Fruit fly (Drosophila melanogaster) whole organism, prepupa: Measurements from ENCODE around the gene EMC10.

Source experiments
- CG10631 ChIP-seq: fragments of 200-800 bp; sonication (Bioruptor generic); optimal IDR thresholded peaks from 2 replicates; lab custom pipeline; 2016; ENCODE audit warnings: missing biosample characterization, missing genetic modification characterization
- CG10669 ChIP-seq: fragments of 200-800 bp; sonication (Bioruptor generic); optimal IDR thresholded peaks from 3 replicates; lab custom pipeline; 2018; ENCODE audit warnings: missing biosample characterization, mild to moderate bottlenecking, missing genetic modification characterization, moderate library complexity
- CG11294 ChIP-seq: fragments of 200-800 bp; sonication (Bioruptor generic); IDR thresholded peaks from 2 replicates; pipeline ENCODE4 v1.3.6; 2022; ENCODE audit warnings: missing biosample characterization, missing genetic modification characterization
- CG11762 ChIP-seq: fragments of 200-800 bp; sonication (Bioruptor generic); optimal IDR thresholded peaks from 3 replicates; lab custom pipeline; 2016; ENCODE audit warnings: missing biosample characterization, missing genetic modification characterization; ENCODE audit not compliant: insufficient read depth
- CG11902 ChIP-seq: fragments of 200-800 bp; sonication (Bioruptor generic); optimal IDR thresholded peaks from 3 replicates; lab custom pipeline; 2016; ENCODE audit warnings: missing biosample characterization, missing genetic modification characterization
- CG15336 ChIP-seq: fragments of 200-800 bp; sonication (Bioruptor generic); IDR thresholded peaks from 2 replicates; pipeline ENCODE4 v1.3.6; 2022; ENCODE audit warnings: missing biosample characterization, missing genetic modification characterization
- CG16779 ChIP-seq: fragments of 200-800 bp; sonication (Bioruptor generic); optimal IDR thresholded peaks from 3 replicates; lab custom pipeline; 2017; ENCODE audit warnings: missing biosample characterization, mild to moderate bottlenecking, missing genetic modification characterization
- CG3032 ChIP-seq: fragments of 200-800 bp; optimal IDR thresholded peaks from 2 replicates; lab custom pipeline; 2019; ENCODE audit warnings: missing biosample characterization, mild to moderate bottlenecking, missing genetic modification characterization, moderate library complexity
- CG31627 ChIP-seq: fragments of 200-800 bp; sonication (Bioruptor generic); optimal IDR thresholded peaks from 3 replicates; lab custom pipeline; 2016; ENCODE audit warnings: missing biosample characterization, missing genetic modification characterization
- CG32006 ChIP-seq: fragments of 200-800 bp; sonication (Bioruptor generic); optimal IDR thresholded peaks from 3 replicates; lab custom pipeline; 2017; ENCODE audit warnings: missing biosample characterization, mild to moderate bottlenecking, missing genetic modification characterization
- CG6854 ChIP-seq: fragments of 200-800 bp; sonication (Bioruptor generic); optimal IDR thresholded peaks from 2 replicates; lab custom pipeline; 2017; ENCODE audit warnings: missing biosample characterization, mild to moderate bottlenecking, missing genetic modification characterization
- CG8119 ChIP-seq: fragments of 200-800 bp; sonication (Bioruptor generic); IDR thresholded peaks from 3 replicates; pipeline ENCODE4 v1.3.6; 2022; ENCODE audit warnings: missing biosample characterization, missing genetic modification characterization
- CG8319 ChIP-seq: fragments of 200-800 bp; sonication (Bioruptor generic); optimal IDR thresholded peaks from 3 replicates; lab custom pipeline; 2016; ENCODE audit warnings: missing biosample characterization, missing genetic modification characterization
- CG8632 ChIP-seq: fragments of 200-800 bp; sonication (Bioruptor generic); optimal IDR thresholded peaks from 3 replicates; lab custom pipeline; 2016; ENCODE audit warnings: missing biosample characterization, missing genetic modification characterization
- CG9139 ChIP-seq: fragments of 200-800 bp; sonication (Bioruptor generic); optimal IDR thresholded peaks from 3 replicates; lab custom pipeline; 2017; ENCODE audit warnings: missing biosample characterization, mild to moderate bottlenecking, missing genetic modification characterization
- Eip75B ChIP-seq: fragments of 200-800 bp; sonication (Bioruptor generic); optimal IDR thresholded peaks from 3 replicates; lab custom pipeline; 2016; ENCODE audit warnings: missing biosample characterization, missing genetic modification characterization
- Eip93F ChIP-seq: fragments of 200-800 bp; sonication (Bioruptor generic); optimal IDR thresholded peaks from 2 replicates; lab custom pipeline; 2016; ENCODE audit warnings: missing biosample characterization, mild to moderate bottlenecking, missing genetic modification characterization
- Ets21C ChIP-seq: fragments of 200-800 bp; sonication (Bioruptor generic); optimal IDR thresholded peaks from 3 replicates; lab custom pipeline; 2016; ENCODE audit warnings: missing biosample characterization, missing genetic modification characterization
- Ets96B ChIP-seq: fragments of 200-800 bp; optimal IDR thresholded peaks from 2 replicates; lab custom pipeline; 2019; ENCODE audit warnings: missing biosample characterization, mild to moderate bottlenecking, missing genetic modification characterization, moderate library complexity
- Gug ChIP-seq: fragments of 200-800 bp; sonication (Bioruptor generic); IDR thresholded peaks from 2 replicates; pipeline ENCODE4 v1.3.6; 2022; ENCODE audit warnings: missing biosample characterization, missing genetic modification characterization
- Hr39 ChIP-seq: fragments of 200-800 bp; sonication (Bioruptor generic); optimal IDR thresholded peaks from 2 replicates; lab custom pipeline; 2016; ENCODE audit warnings: missing biosample characterization, missing genetic modification characterization
- Hr4 ChIP-seq: fragments of 200-800 bp; sonication (Bioruptor generic); optimal IDR thresholded peaks from 3 replicates; lab custom pipeline; 2016; ENCODE audit warnings: missing biosample characterization, missing genetic modification characterization
- Lpt ChIP-seq: fragments of 200-800 bp; sonication (Bioruptor generic); optimal IDR thresholded peaks from 3 replicates; lab custom pipeline; 2016; ENCODE audit warnings: missing biosample characterization, missing genetic modification characterization
- Smox ChIP-seq: fragments of 200-800 bp; sonication (Bioruptor generic); optimal IDR thresholded peaks from 3 replicates; lab custom pipeline; 2016; ENCODE audit warnings: missing biosample characterization, missing genetic modification characterization
- Sox102F ChIP-seq: fragments of 200-800 bp; sonication (Bioruptor generic); optimal IDR thresholded peaks from 2 replicates; lab custom pipeline; 2016; ENCODE audit warnings: missing biosample characterization, mild to moderate bottlenecking, missing genetic modification characterization
- Sox14 ChIP-seq: fragments of 200-800 bp; sonication (Bioruptor generic); optimal IDR thresholded peaks from 3 replicates; lab custom pipeline; 2016; ENCODE audit warnings: missing biosample characterization, missing genetic modification characterization
- Sox15 ChIP-seq: fragments of 200-800 bp; sonication (Bioruptor generic); optimal IDR thresholded peaks from 3 replicates; lab custom pipeline; 2016; ENCODE audit warnings: missing biosample characterization, missing genetic modification characterization
- achi ChIP-seq: fragments of 200-800 bp; sonication (Bioruptor generic); optimal IDR thresholded peaks from 3 replicates; lab custom pipeline; 2016; ENCODE audit warnings: missing biosample characterization, missing genetic modification characterization
- acj6 ChIP-seq: fragments of 200-800 bp; sonication (Bioruptor generic); optimal IDR thresholded peaks from 3 replicates; lab custom pipeline; 2016; ENCODE audit warnings: missing biosample characterization, missing genetic modification characterization
- cyc ChIP-seq: fragments of 200-800 bp; sonication (Bioruptor generic); optimal IDR thresholded peaks from 3 replicates; lab custom pipeline; 2016; ENCODE audit warnings: missing biosample characterization, missing genetic modification characterization
- dsx ChIP-seq: fragments of 200-800 bp; optimal IDR thresholded peaks from 3 replicates; lab custom pipeline; 2019; ENCODE audit warnings: missing biosample characterization, mild to moderate bottlenecking, missing genetic modification characterization, moderate library complexity; ENCODE audit not compliant: poor library complexity, severe bottlenecking
- esn ChIP-seq: fragments of 200-800 bp; sonication (Bioruptor generic); optimal IDR thresholded peaks from 2 replicates; lab custom pipeline; 2016; ENCODE audit warnings: missing biosample characterization, mild to moderate bottlenecking, missing genetic modification characterization, moderate library complexity
- fkh ChIP-seq: fragments of 200-800 bp; sonication (Bioruptor generic); optimal IDR thresholded peaks from 3 replicates; lab custom pipeline; 2017; ENCODE audit warnings: missing biosample characterization, mild to moderate bottlenecking, missing genetic modification characterization, moderate library complexity
- lz ChIP-seq: fragments of 200-800 bp; sonication (Bioruptor generic); optimal IDR thresholded peaks from 3 replicates; lab custom pipeline; 2016; ENCODE audit warnings: missing biosample characterization, missing genetic modification characterization
- salr ChIP-seq, 2 experiments: fragments of 200-800 bp; sonication (Bioruptor generic); optimal IDR thresholded peaks; 3 replicates each; lab custom pipeline; 2016 to 2018; ENCODE audit warnings: missing biosample characterization in 2 of 2, missing genetic modification characterization in 2 of 2, mild to moderate bottlenecking in 1 of 2
- spab ChIP-seq: fragments of 200-800 bp; sonication (Bioruptor generic); optimal IDR thresholded peaks from 2 replicates; lab custom pipeline; 2017; ENCODE audit warnings: missing biosample characterization, mild to moderate bottlenecking, missing genetic modification characterization, missing genetic modification reagents
- ss ChIP-seq, 2 experiments: fragments of 200-800 bp; sonication (Bioruptor generic); optimal IDR thresholded peaks; 2 replicates in 1 of 2; 3 replicates in 1 of 2; lab custom pipeline; 2017 to 2018; ENCODE audit warnings: mild to moderate bottlenecking in 2 of 2, missing biosample characterization in 2 of 2, missing genetic modification characterization in 2 of 2, moderate library complexity in 1 of 2
- topi ChIP-seq: fragments of 200-800 bp; sonication (Bioruptor generic); optimal IDR thresholded peaks from 3 replicates; lab custom pipeline; 2016; ENCODE audit warnings: missing biosample characterization, missing genetic modification characterization
- vri ChIP-seq: fragments of 200-800 bp; sonication (Bioruptor generic); optimal IDR thresholded peaks from 3 replicates; lab custom pipeline; 2016; ENCODE audit warnings: missing biosample characterization, mild to moderate bottlenecking, missing genetic modification characterization

Gene EMC10

dm6 chr3L:21565126-21565525, 8.8 kb upstream of the EMC10 start, which contains the start of gene CG7634:
Gene CG7634 (plus strand): TSS chr3L:21565426.
- TF ChIP-seq Hr39 (GFP tag; lab: Kevin White, UChicago) (no peak), Hr4 (GFP tag; lab: Kevin White, UChicago) (no peak), CG11762 (GFP tag; lab: Kevin White, UChicago) (no peak), spab (GFP tag; lab: Kevin White, UChicago) (no peak), vri (GFP tag; lab: Kevin White, UChicago) (no peak), CG8632 (GFP tag; lab: Kevin White, UChicago) (no peak), CG10631 (no peak), Smox (GFP tag; lab: Kevin White, UChicago) (no peak), CG16779 (tag; lab: Kevin White, UChicago) (no peak), Lpt (GFP tag; lab: Kevin White, UChicago) (no peak), CG9139 (no peak), Sox14 (GFP tag; lab: Kevin White, UChicago) (no peak), fkh (GFP tag; lab: Kevin White, UChicago) (no peak), Gug (GFP tag; lab: Robert Waterston, UW) (no peak), Eip75B (GFP tag; lab: Kevin White, UChicago) (no peak)
- TF ChIP-seq, all 60 proteins: peak for 0

- TF ChIP-seq ss (GFP tag; optimal IDR thresholded peaks at IDR 0.05; lab: Kevin White, UChicago) (no peak), dsx (GFP tag; lab: Kevin White, UChicago) (no peak), CG10631 (no peak), CG15336 (GFP tag; lab: Robert Waterston, UW) (no peak), CG11294 (GFP tag; lab: Robert Waterston, UW) (no peak; the same call in 1 of the 2 replicates), Smox (GFP tag; lab: Kevin White, UChicago) (no peak), esn (GFP tag; lab: Kevin White, UChicago) (no peak), acj6 (GFP tag; lab: Kevin White, UChicago) (no peak), CG8119 (GFP tag; lab: Robert Waterston, UW) (no peak), Hr39 (GFP tag; lab: Kevin White, UChicago) (no peak), achi (GFP tag; lab: Kevin White, UChicago) (no peak), CG32006 (GFP tag; lab: Kevin White, UChicago) (no peak), lz (GFP tag; lab: Kevin White, UChicago) (no peak)
Measured at dm6 chr3L:21568254-21568653, 5.7 kb upstream of the EMC10 start.

- TF ChIP-seq Smox (GFP tag; lab: Kevin White, UChicago) (no peak), Hr4 (GFP tag; lab: Kevin White, UChicago) (peak; percentile 75), CG31627 (GFP tag; lab: Kevin White, UChicago) (peak; percentile 71), CG10631 (peak; percentile 60), Ets96B (tag; lab: Kevin White, UChicago) (no peak), CG3032 (peak; percentile 60), cyc (GFP tag; lab: Kevin White, UChicago) (peak; percentile 53), CG11902 (GFP tag; lab: Kevin White, UChicago) (peak; percentile 18), Sox15 (GFP tag; lab: Kevin White, UChicago) (peak; percentile 48), esn (GFP tag; lab: Kevin White, UChicago) (peak; percentile 71), CG8119 (GFP tag; lab: Robert Waterston, UW) (0 out of 3 replicates have a peak, but pooled peaks have one; percentile 47), lz (GFP tag; lab: Kevin White, UChicago) (peak; percentile 69), topi (GFP tag; lab: Kevin White, UChicago) (peak; percentile 62), Eip93F (GFP tag; lab: Kevin White, UChicago) (peak; percentile 51), Sox102F (GFP tag; lab: Kevin White, UChicago) (no peak), CG15336 (GFP tag; lab: Robert Waterston, UW) (0 out of 2 replicates have a peak, but pooled peaks have one; percentile 16), Ets21C (GFP tag; lab: Kevin White, UChicago) (peak; percentile 52), CG6854 (GFP tag; lab: Kevin White, UChicago) (no peak), CG11762 (GFP tag; lab: Kevin White, UChicago) (peak; percentile 0), CG8319 (GFP tag; lab: Kevin White, UChicago) (peak; percentile 5), CG10669 (no peak), acj6 (GFP tag; lab: Kevin White, UChicago) (peak; percentile 63), salr (GFP tag; optimal IDR thresholded peaks at IDR 0.05; lab: Kevin White, UChicago) (peak in 1 of 2 experiments; percentile 37), Lpt (GFP tag; lab: Kevin White, UChicago) (no peak)
Measured at dm6 chr3L:21568848-21569372, 5.0 kb upstream of the EMC10 start, which contains the start of the genes CRIF and SMC5. Gene CRIF (minus strand): TSS chr3L:21568898. Gene SMC5 (plus strand): TSS chr3L:21569176.
